Worm (Caenorhabditis elegans) whole organism, L3 larva: ENCODE measurements around the gene F46B6.5.
A peak's percentile ranks its signal among the peaks of the same experiment; 100 is the strongest.

ENCODE experiments used
- R02D3.7 ChIP-seq: fragments of 150-350 bp; optimal IDR thresholded peaks from 2 replicates; lab custom pipeline; 2014; ENCODE audit warnings: missing biosample characterization, missing genetic modification characterization
- ZK546.5 ChIP-seq: sonication (generic microtip); optimal IDR thresholded peaks from 2 replicates; lab custom pipeline; 2017; ENCODE audit warnings: missing biosample characterization, missing genetic modification characterization
- aly-2 ChIP-seq: fragments of 150-350 bp; optimal IDR thresholded peaks from 2 replicates; lab custom pipeline; 2014; ENCODE audit warnings: missing biosample characterization, missing genetic modification characterization
- ama-1 ChIP-seq: fragments of 150-350 bp; optimal IDR thresholded peaks from 2 replicates; lab custom pipeline; 2018
- ceh-16 ChIP-seq: sonication (generic microtip); optimal IDR thresholded peaks from 2 replicates; lab custom pipeline; 2017; ENCODE audit warnings: missing biosample characterization, missing genetic modification characterization
- ceh-28 ChIP-seq: fragments of 150-350 bp; optimal IDR thresholded peaks from 2 replicates; lab custom pipeline; 2014; ENCODE audit warnings: missing biosample characterization, missing genetic modification reagents, missing genetic modification characterization
- ceh-82 ChIP-seq: fragments of 150-350 bp; optimal IDR thresholded peaks from 2 replicates; lab custom pipeline; 2014; ENCODE audit warnings: missing biosample characterization, missing genetic modification characterization
- ceh-9 ChIP-seq: sonication (generic microtip); optimal IDR thresholded peaks from 2 replicates; lab custom pipeline; 2018; ENCODE audit warnings: missing biosample characterization, missing genetic modification characterization
- daf-12 ChIP-seq: fragments of 150-350 bp; optimal IDR thresholded peaks from 2 replicates; lab custom pipeline; 2014; ENCODE audit warnings: missing biosample characterization, missing genetic modification reagents, missing genetic modification characterization
- egl-5 ChIP-seq: fragments of 150-350 bp; optimal IDR thresholded peaks from 2 replicates; lab custom pipeline; 2017; ENCODE audit warnings: missing biosample characterization, missing genetic modification reagents, missing genetic modification characterization, inconsistent platforms
- elt-2 ChIP-seq: sonication (generic microtip); optimal IDR thresholded peaks from 2 replicates; lab custom pipeline; 2016; ENCODE audit warnings: missing genetic modification reagents, mild to moderate bottlenecking, missing genetic modification characterization, missing compliant biosample characterization
- eor-1 ChIP-seq, 2 experiments: fragments of 150-350 bp; optimal IDR thresholded peaks; 2 replicates each; lab custom pipeline; 2014 to 2018; ENCODE audit warnings: missing biosample characterization in 2 of 2, missing genetic modification characterization in 2 of 2
- fkh-10 ChIP-seq: sonication (generic microtip); optimal IDR thresholded peaks from 2 replicates; lab custom pipeline; 2017; ENCODE audit warnings: missing biosample characterization, missing genetic modification reagents, missing genetic modification characterization
- fkh-2 ChIP-seq: fragments of 150-350 bp; optimal IDR thresholded peaks from 2 replicates; lab custom pipeline; 2014; ENCODE audit warnings: missing biosample characterization, missing genetic modification reagents, missing genetic modification characterization
- fos-1 ChIP-seq: fragments of 150-350 bp; optimal IDR thresholded peaks from 2 replicates; lab custom pipeline; 2014; ENCODE audit warnings: missing biosample characterization, missing genetic modification characterization
- hmg-11 ChIP-seq: sonication (generic microtip); optimal IDR thresholded peaks from 2 replicates; lab custom pipeline; 2016; ENCODE audit warnings: missing genetic modification characterization, missing compliant biosample characterization
- jun-1 ChIP-seq: fragments of 150-350 bp; optimal IDR thresholded peaks from 2 replicates; lab custom pipeline; 2014; ENCODE audit warnings: missing biosample characterization, missing genetic modification reagents, missing genetic modification characterization
- lin-39 ChIP-seq: fragments of 150-350 bp; optimal IDR thresholded peaks from 2 replicates; lab custom pipeline; 2018; ENCODE audit warnings: missing biosample characterization, missing genetic modification reagents, missing genetic modification characterization
- mdl-1 ChIP-seq: fragments of 150-350 bp; optimal IDR thresholded peaks from 2 replicates; lab custom pipeline; 2014; ENCODE audit warnings: missing biosample characterization, missing genetic modification characterization
- nfya-1 ChIP-seq: sonication (generic microtip); optimal IDR thresholded peaks from 2 replicates; lab custom pipeline; 2017; ENCODE audit warnings: missing genetic modification characterization, mild to moderate bottlenecking, missing compliant biosample characterization, antibody characterized with exemption, moderate library complexity; ENCODE audit not compliant: insufficient read depth
- nhr-11 ChIP-seq: fragments of 150-350 bp; optimal IDR thresholded peaks from 2 replicates; lab custom pipeline; 2014; ENCODE audit warnings: missing biosample characterization, missing genetic modification characterization
- nhr-12 ChIP-seq: fragments of 150-350 bp; optimal IDR thresholded peaks from 2 replicates; lab custom pipeline; 2014; ENCODE audit warnings: missing biosample characterization, missing genetic modification characterization
- nhr-23 ChIP-seq: fragments of 150-350 bp; optimal IDR thresholded peaks from 2 replicates; lab custom pipeline; 2014; ENCODE audit warnings: missing biosample characterization, missing genetic modification reagents, missing genetic modification characterization
- nhr-25 ChIP-seq: sonication (generic microtip); optimal IDR thresholded peaks from 2 replicates; lab custom pipeline; 2017; ENCODE audit warnings: missing biosample characterization, missing genetic modification characterization
- nhr-28 ChIP-seq: fragments of 150-350 bp; optimal IDR thresholded peaks from 2 replicates; lab custom pipeline; 2014; ENCODE audit warnings: missing biosample characterization, missing genetic modification characterization
- nhr-43 ChIP-seq: sonication (generic microtip); optimal IDR thresholded peaks from 2 replicates; lab custom pipeline; 2016; ENCODE audit warnings: mild to moderate bottlenecking, missing genetic modification characterization, missing compliant biosample characterization; ENCODE audit not compliant: poor library complexity, severe bottlenecking
- nhr-67 ChIP-seq: fragments of 150-350 bp; optimal IDR thresholded peaks from 2 replicates; lab custom pipeline; 2014; ENCODE audit warnings: missing biosample characterization, missing genetic modification characterization
- nhr-76 ChIP-seq: fragments of 150-350 bp; sonication (generic microtip); optimal IDR thresholded peaks from 5 replicates; lab custom pipeline; 2014; ENCODE audit warnings: missing biosample characterization, missing genetic modification characterization
- nhr-77 ChIP-seq: fragments of 150-350 bp; optimal IDR thresholded peaks from 2 replicates; lab custom pipeline; 2014; ENCODE audit warnings: missing biosample characterization, missing genetic modification characterization
- pha-4 ChIP-seq: fragments of 150-350 bp; optimal IDR thresholded peaks from 2 replicates; lab custom pipeline; 2014; ENCODE audit warnings: missing biosample characterization, missing genetic modification reagents, missing genetic modification characterization
- pqm-1 ChIP-seq: fragments of 150-350 bp; optimal IDR thresholded peaks from 2 replicates; lab custom pipeline; 2017; ENCODE audit warnings: missing biosample characterization, missing genetic modification characterization, inconsistent platforms
- sea-2 ChIP-seq: fragments of 150-350 bp; sonication (generic microtip); optimal IDR thresholded peaks from 4 replicates; lab custom pipeline; 2014; ENCODE audit warnings: missing biosample characterization, missing genetic modification reagents, missing genetic modification characterization
- snpc-4 ChIP-seq: fragments of 150-350 bp; optimal IDR thresholded peaks from 2 replicates; lab custom pipeline; 2014; ENCODE audit warnings: missing biosample characterization, missing genetic modification characterization
- tbx-2 ChIP-seq: sonication (generic microtip); optimal IDR thresholded peaks from 2 replicates; lab custom pipeline; 2016; ENCODE audit warnings: mild to moderate bottlenecking, missing genetic modification characterization, missing compliant biosample characterization
- unc-39 ChIP-seq: sonication (generic microtip); optimal IDR thresholded peaks from 4 replicates; lab custom pipeline; 2017; ENCODE audit warnings: missing biosample characterization, missing genetic modification characterization
- unc-62 ChIP-seq: fragments of 150-350 bp; sonication (generic microtip); optimal IDR thresholded peaks from 4 replicates; lab custom pipeline; 2014; ENCODE audit warnings: missing biosample characterization, missing genetic modification reagents, missing genetic modification characterization
- zag-1 ChIP-seq: fragments of 150-350 bp; optimal IDR thresholded peaks from 2 replicates; lab custom pipeline; 2014; ENCODE audit warnings: missing biosample characterization, missing genetic modification characterization
- ztf-11 ChIP-seq: fragments of 150-350 bp; optimal IDR thresholded peaks from 2 replicates; lab custom pipeline; 2014; ENCODE audit warnings: missing biosample characterization, missing genetic modification characterization
- ztf-4 ChIP-seq: fragments of 150-350 bp; optimal IDR thresholded peaks from 2 replicates; lab custom pipeline; 2014; ENCODE audit warnings: missing biosample characterization, missing genetic modification characterization

The F46B6.5 gene

ce11 chrV:9798212-9798611, 15.3 kb upstream of the F46B6.5 start:
- no peak for TF ChIP-seq unc-39 (tag; lab: Kevin White, UChicago)
- no peak for TF ChIP-seq daf-12 (tag; lab: Kevin White, UChicago)
- no peak for TF ChIP-seq lin-39 (tag; lab: Kevin White, UChicago)
- TF ChIP-seq eor-1 (tag; optimal IDR thresholded peaks at IDR 0.05; lab: Kevin White, UChicago): no peak
- TF ChIP-seq R02D3.7 (tag; lab: Kevin White, UChicago): no peak
- no peak for TF ChIP-seq ceh-82 (tag; lab: Kevin White, UChicago)
- TF ChIP-seq nhr-77 (tag; lab: Kevin White, UChicago): no peak
- TF ChIP-seq egl-5 (tag; lab: Kevin White, UChicago): no peak
- TF ChIP-seq pha-4 (tag; lab: Kevin White, UChicago): no peak
- TF ChIP-seq nhr-23: no peak
- no peak for TF ChIP-seq nfya-1 (tag; lab: Kevin White, UChicago)
- TF ChIP-seq ceh-16 (tag; lab: Kevin White, UChicago): no peak
- no peak for TF ChIP-seq nhr-25
- TF ChIP-seq nhr-76 (tag; lab: Kevin White, UChicago): no peak
- TF ChIP-seq nhr-43: no peak
- TF ChIP-seq jun-1 (tag; lab: Kevin White, UChicago): no peak
- TF ChIP-seq nhr-28 (tag; lab: Kevin White, UChicago): no peak
- no peak for TF ChIP-seq hmg-11 (tag; lab: Kevin White, UChicago)
- TF ChIP-seq, all 47 proteins: peak for 0

ce11 chrV:9796562-9796961, 13.7 kb upstream of the F46B6.5 start, which contains the start of gene F46B6.9:
Gene F46B6.9 (plus strand): TSS chrV:9796862.
- TF ChIP-seq ZK546.5 (tag; lab: Kevin White, UChicago) (no peak), fkh-2 (no peak), zag-1 (tag; lab: Kevin White, UChicago) (no peak), aly-2 (tag; lab: Kevin White, UChicago) (no peak), nhr-76 (tag; lab: Kevin White, UChicago) (no peak)

- TF ChIP-seq fos-1 (tag; lab: Kevin White, UChicago) (no peak), sea-2 (no peak), nhr-23 (no peak)
Measured at ce11 chrV:9796002-9796401, 13.1 kb upstream of the F46B6.5 start.

- TF ChIP-seq elt-2 (tag; lab: Kevin White, UChicago) (peak; percentile 23), nhr-11 (tag; lab: Kevin White, UChicago) (no peak)
Measured at ce11 chrV:9794997-9795396, 12.1 kb upstream of the F46B6.5 start.

- TF ChIP-seq fkh-2 (no peak), nhr-43 (no peak), tbx-2 (no peak), pha-4 (tag; lab: Kevin White, UChicago) (peak; percentile 61), elt-2 (tag; lab: Kevin White, UChicago) (peak; percentile 87), nhr-76 (tag; lab: Kevin White, UChicago) (no peak), jun-1 (tag; lab: Kevin White, UChicago) (no peak), pqm-1 (tag; lab: Kevin White, UChicago) (peak; percentile 81), aly-2 (tag; lab: Kevin White, UChicago) (no peak), mdl-1 (no peak)
Measured at ce11 chrV:9791332-9791731, 8.5 kb upstream of the F46B6.5 start, which contains the start of gene lipl-2. Gene lipl-2 (plus strand): TSS chrV:9791567.

- TF ChIP-seq unc-39 (tag; lab: Kevin White, UChicago) (no peak), aly-2 (tag; lab: Kevin White, UChicago) (no peak), nhr-76 (tag; lab: Kevin White, UChicago) (no peak), zag-1 (tag; lab: Kevin White, UChicago) (no peak), tbx-2 (peak; percentile 88), ceh-9 (no peak), elt-2 (tag; lab: Kevin White, UChicago) (peak; percentile 89), fos-1 (tag; lab: Kevin White, UChicago) (no peak), snpc-4 (tag; lab: Kevin White, UChicago) (peak; percentile 93), nhr-12 (tag; lab: Kevin White, UChicago) (no peak), ztf-4 (tag; lab: Kevin White, UChicago) (peak; percentile 74), fkh-10 (GFP tag; lab: Kevin White, UChicago) (peak; percentile 87), egl-5 (tag; lab: Kevin White, UChicago) (peak; percentile 91), mdl-1 (peak; percentile 94), ceh-16 (tag; lab: Kevin White, UChicago) (peak; percentile 50), jun-1 (tag; lab: Kevin White, UChicago) (peak; percentile 95), ztf-11 (tag; lab: Kevin White, UChicago) (no peak), pqm-1 (tag; lab: Kevin White, UChicago) (peak; percentile 73), ama-1 (peak; percentile 82), pha-4 (tag; lab: Kevin White, UChicago) (peak; percentile 96), fkh-2 (no peak), nhr-11 (tag; lab: Kevin White, UChicago) (peak; percentile 80), nhr-43 (peak; percentile 97), unc-62 (GFP tag; lab: Kevin White, UChicago) (peak; percentile 18), ceh-28 (tag; lab: Kevin White, UChicago) (peak; percentile 80), nhr-67 (tag; lab: Kevin White, UChicago) (no peak), R02D3.7 (tag; lab: Kevin White, UChicago) (peak; percentile 62), ZK546.5 (tag; lab: Kevin White, UChicago) (no peak)
Measured at ce11 chrV:9789657-9790261, 6.9 kb upstream of the F46B6.5 start, which contains the start of gene ztf-7. Gene ztf-7 (minus strand): TSS chrV:9789707.
